Fruit fly (Drosophila melanogaster) whole organism, embryonic: ENCODE results near the gene CG34148.

Experiments
- Adf1 ChIP-seq: fragments of 200-800 bp; sonication (Bioruptor generic); IDR thresholded peaks from 2 replicates; pipeline ENCODE4 v1.3.6; 2022; ENCODE audit warnings: missing biosample characterization, missing genetic modification characterization
- Bgb ChIP-seq: fragments of 200-800 bp; sonication (Bioruptor generic); IDR thresholded peaks from 2 replicates; pipeline ENCODE4 v1.3.6; 2022; ENCODE audit warnings: missing biosample characterization, missing genetic modification characterization; ENCODE audit not compliant: partially characterized antibody
- Blimp-1 ChIP-seq: fragments of 200-800 bp; sonication (Bioruptor generic); optimal IDR thresholded peaks from 3 replicates; lab custom pipeline; 2018; ENCODE audit warnings: missing biosample characterization, missing genetic modification characterization, mild to moderate bottlenecking, moderate library complexity, missing genetic modification reagents
- CG10654 ChIP-seq: fragments of 200-800 bp; sonication (Bioruptor generic); optimal IDR thresholded peaks from 2 replicates; lab custom pipeline; 2016; ENCODE audit warnings: missing biosample characterization, missing genetic modification characterization
- CG10959 ChIP-seq: fragments of 200-800 bp; sonication (Bioruptor generic); IDR thresholded peaks from 2 replicates; pipeline ENCODE4 v1.3.6; 2022; ENCODE audit warnings: missing biosample characterization, missing genetic modification characterization
- CG11247 ChIP-seq: fragments of 200-800 bp; sonication (Bioruptor generic); IDR thresholded peaks from 2 replicates; pipeline ENCODE4 v1.3.6; 2022; ENCODE audit warnings: missing biosample characterization, missing genetic modification characterization
- CG13624 ChIP-seq: fragments of 200-800 bp; sonication (Bioruptor generic); optimal IDR thresholded peaks from 2 replicates; lab custom pipeline; 2016; ENCODE audit warnings: missing biosample characterization, missing genetic modification characterization
- CG13775 ChIP-seq: fragments of 200-800 bp; sonication (Bioruptor generic); optimal IDR thresholded peaks from 3 replicates; lab custom pipeline; 2017; ENCODE audit warnings: missing biosample characterization, mild to moderate bottlenecking, missing genetic modification characterization
- CG15011 ChIP-seq: fragments of 200-800 bp; sonication (Bioruptor generic); optimal IDR thresholded peaks from 3 replicates; lab custom pipeline; 2018; ENCODE audit warnings: missing biosample characterization, mild to moderate bottlenecking, missing genetic modification characterization
- CG1603 ChIP-seq: fragments of 200-800 bp; sonication (Bioruptor generic); optimal IDR thresholded peaks from 2 replicates; lab custom pipeline; 2019; ENCODE audit warnings: missing biosample characterization, mild to moderate bottlenecking, missing genetic modification characterization, moderate library complexity
- CG2712 ChIP-seq: fragments of 200-800 bp; optimal IDR thresholded peaks from 3 replicates; lab custom pipeline; 2019; ENCODE audit warnings: missing biosample characterization, mild to moderate bottlenecking, missing genetic modification characterization, moderate library complexity
- CG33557 ChIP-seq: fragments of 200-800 bp; sonication (Bioruptor generic); optimal IDR thresholded peaks from 2 replicates; lab custom pipeline; 2019; ENCODE audit warnings: missing biosample characterization, mild to moderate bottlenecking, missing genetic modification characterization, moderate library complexity
- CG3838 ChIP-seq: fragments of 200-800 bp; sonication (Bioruptor generic); optimal IDR thresholded peaks from 3 replicates; lab custom pipeline; 2016; ENCODE audit warnings: missing biosample characterization, missing genetic modification characterization
- CG42726 ChIP-seq: fragments of 200-800 bp; sonication (Bioruptor generic); IDR thresholded peaks from 2 replicates; pipeline ENCODE4 v1.3.6; 2022; ENCODE audit warnings: missing biosample characterization, missing genetic modification characterization; ENCODE audit not compliant: partially characterized antibody
- CG4282 ChIP-seq: fragments of 200-800 bp; sonication (Bioruptor generic); optimal IDR thresholded peaks from 2 replicates; lab custom pipeline; 2016; ENCODE audit warnings: missing biosample characterization, missing genetic modification characterization
- CG4360 ChIP-seq: fragments of 200-800 bp; sonication (Bioruptor generic); IDR thresholded peaks from 2 replicates; pipeline ENCODE4 v1.3.6; 2022; ENCODE audit warnings: missing biosample characterization, missing genetic modification characterization
- CG9727 ChIP-seq: fragments of 200-800 bp; sonication (Bioruptor generic); optimal IDR thresholded peaks from 3 replicates; lab custom pipeline; 2017; ENCODE audit warnings: missing biosample characterization, mild to moderate bottlenecking, missing genetic modification characterization
- D19B ChIP-seq: fragments of 200-800 bp; sonication (Bioruptor generic); optimal IDR thresholded peaks from 2 replicates; lab custom pipeline; 2017; ENCODE audit warnings: missing biosample characterization, mild to moderate bottlenecking, missing genetic modification characterization
- Dll ChIP-seq: fragments of 200-800 bp; sonication (Bioruptor generic); IDR thresholded peaks from 4 replicates; pipeline ENCODE4 v1.3.6; 2022; ENCODE audit warnings: missing biosample characterization, missing genetic modification characterization; ENCODE audit not compliant: partially characterized antibody
- Dref ChIP-seq: fragments of 200-800 bp; sonication (Bioruptor generic); IDR thresholded peaks from 2 replicates; pipeline ENCODE4 v1.3.6; 2022; ENCODE audit warnings: missing biosample characterization, missing genetic modification characterization
- Ets65A ChIP-seq: fragments of 200-800 bp; sonication (Bioruptor generic); peaks from one replicate; lab custom pipeline; 2016; ENCODE audit warnings: missing biosample characterization, missing genetic modification characterization
- Fer3 ChIP-seq: fragments of 200-800 bp; sonication (Bioruptor generic); optimal IDR thresholded peaks from 2 replicates; lab custom pipeline; 2018; ENCODE audit warnings: missing biosample characterization, mild to moderate bottlenecking, missing genetic modification characterization, moderate library complexity
- HLH3B ChIP-seq: fragments of 200-800 bp; sonication (Bioruptor generic); IDR thresholded peaks from 2 replicates; pipeline ENCODE4 v1.3.6; 2022; ENCODE audit warnings: missing biosample characterization, missing genetic modification characterization
- Hmx ChIP-seq: fragments of 200-800 bp; sonication (Bioruptor generic); optimal IDR thresholded peaks from 2 replicates; lab custom pipeline; 2016; ENCODE audit warnings: missing biosample characterization, missing genetic modification characterization
- Lhr ChIP-seq: fragments of 200-800 bp; sonication (Bioruptor generic); optimal IDR thresholded peaks from 3 replicates; lab custom pipeline; 2017; ENCODE audit warnings: mild to moderate bottlenecking, missing biosample characterization, missing genetic modification reagents, missing genetic modification characterization
- MBD-R2 ChIP-seq: fragments of 200-800 bp; sonication (Bioruptor generic); IDR thresholded peaks from 2 replicates; pipeline ENCODE4 v1.3.6; 2022; ENCODE audit warnings: missing biosample characterization, missing genetic modification characterization
- Nf-YC ChIP-seq: fragments of 200-800 bp; optimal IDR thresholded peaks from 3 replicates; lab custom pipeline; 2019; ENCODE audit warnings: missing biosample characterization, mild to moderate bottlenecking, missing genetic modification characterization, moderate library complexity
- Pdp1 ChIP-seq, 2 experiments: fragments of 200-800 bp; sonication (Bioruptor generic); optimal IDR thresholded peaks; 3 replicates each; lab custom pipeline; 2016; ENCODE audit warnings: missing biosample characterization in 2 of 2, missing genetic modification characterization in 2 of 2, mild to moderate bottlenecking in 1 of 2, moderate library complexity in 1 of 2
- Ravus ChIP-seq: fragments of 200-800 bp; sonication (Bioruptor generic); IDR thresholded peaks from 2 replicates; pipeline ENCODE4 v1.3.6; 2022; ENCODE audit warnings: missing biosample characterization, missing genetic modification characterization
- Sry-β ChIP-seq: fragments of 200-800 bp; sonication (Bioruptor generic); optimal IDR thresholded peaks from 2 replicates; lab custom pipeline; 2018; ENCODE audit warnings: missing biosample characterization, mild to moderate bottlenecking, missing genetic modification characterization, moderate library complexity
- Sry-δ ChIP-seq: fragments of 200-800 bp; sonication (Bioruptor generic); optimal IDR thresholded peaks from 2 replicates; lab custom pipeline; 2016; ENCODE audit warnings: missing biosample characterization, missing genetic modification characterization
- Tbp ChIP-seq: fragments of >200 bp; optimal IDR thresholded peaks from 2 replicates; lab custom pipeline; 2018; ENCODE audit warnings: missing biosample characterization, missing genetic modification characterization
- ap ChIP-seq: fragments of 200-800 bp; sonication (Bioruptor generic); IDR thresholded peaks from 2 replicates; pipeline ENCODE4 v1.3.6; 2022; ENCODE audit warnings: missing biosample characterization, missing genetic modification characterization
- ash1 ChIP-seq: fragments of 200-800 bp; sonication (Bioruptor generic); optimal IDR thresholded peaks from 2 replicates; lab custom pipeline; 2018; ENCODE audit warnings: missing biosample characterization, mild to moderate bottlenecking, missing genetic modification characterization
- bowl ChIP-seq: fragments of 200-800 bp; sonication (Bioruptor generic); IDR thresholded peaks from 2 replicates; pipeline ENCODE4 v1.3.6; 2022; ENCODE audit warnings: missing biosample characterization, missing genetic modification characterization
- chm ChIP-seq: fragments of 200-800 bp; sonication (Bioruptor generic); IDR thresholded peaks from 2 replicates; pipeline ENCODE4 v1.3.6; 2022; ENCODE audit warnings: missing biosample characterization, missing genetic modification characterization
- disco-r ChIP-seq: fragments of 200-800 bp; sonication (Bioruptor generic); optimal IDR thresholded peaks from 2 replicates; lab custom pipeline; 2016; ENCODE audit warnings: missing biosample characterization, missing genetic modification characterization
- exex ChIP-seq: fragments of 200-800 bp; sonication (Bioruptor generic); optimal IDR thresholded peaks from 4 replicates; lab custom pipeline; 2018; ENCODE audit warnings: missing biosample characterization, mild to moderate bottlenecking, missing genetic modification characterization, moderate library complexity
- gce ChIP-seq: fragments of 200-800 bp; sonication (Bioruptor generic); IDR thresholded peaks from 3 replicates; pipeline ENCODE4 v1.3.6; 2022; ENCODE audit warnings: missing biosample characterization, missing genetic modification characterization
- hbn ChIP-seq: fragments of 200-800 bp; sonication (Bioruptor generic); IDR thresholded peaks from 2 replicates; pipeline ENCODE4 v1.3.6; 2022; ENCODE audit warnings: missing biosample characterization, missing genetic modification characterization; ENCODE audit not compliant: partially characterized antibody
- kah ChIP-seq: fragments of 200-800 bp; sonication (Bioruptor generic); optimal IDR thresholded peaks from 2 replicates; lab custom pipeline; 2018; ENCODE audit warnings: missing biosample characterization, mild to moderate bottlenecking, missing genetic modification characterization
- kni ChIP-seq: fragments of 200-800 bp; sonication (Bioruptor generic); optimal IDR thresholded peaks from 3 replicates; lab custom pipeline; 2017; ENCODE audit warnings: mild to moderate bottlenecking, missing biosample characterization, missing genetic modification reagents, missing genetic modification characterization
- lmd ChIP-seq: fragments of 200-800 bp; sonication (Bioruptor generic); IDR thresholded peaks from 2 replicates; pipeline ENCODE4 v1.3.6; 2022; ENCODE audit warnings: missing biosample characterization, missing genetic modification characterization
- nom ChIP-seq: fragments of 200-800 bp; sonication (Bioruptor generic); optimal IDR thresholded peaks from 2 replicates; lab custom pipeline; 2017; ENCODE audit warnings: missing biosample characterization, missing genetic modification characterization, mild to moderate bottlenecking, moderate library complexity, missing genetic modification reagents
- otp ChIP-seq: fragments of 200-800 bp; sonication (Bioruptor generic); IDR thresholded peaks from 3 replicates; pipeline ENCODE4, ENCODE4 v1.3.6; 2022; ENCODE audit warnings: missing biosample characterization, missing genetic modification characterization
- slbo ChIP-seq: fragments of 200-800 bp; sonication (Bioruptor generic); IDR thresholded peaks from 2 replicates; pipeline ENCODE4 v1.3.6; 2022; ENCODE audit warnings: missing biosample characterization, missing genetic modification characterization
- tgo ChIP-seq: fragments of 200-800 bp; sonication (Bioruptor generic); IDR thresholded peaks from 3 replicates; pipeline ENCODE4 v1.3.6; 2022; ENCODE audit warnings: missing biosample characterization, missing genetic modification characterization
- vnd ChIP-seq: fragments of 200-800 bp; sonication (Bioruptor generic); IDR thresholded peaks from 3 replicates; pipeline ENCODE4 v1.3.6; 2022; ENCODE audit warnings: missing biosample characterization, missing genetic modification characterization; ENCODE audit not compliant: partially characterized antibody

CG34148 gene

dm6 chr3R:21851592-21852578 is 26.6 kb downstream of the CG34148 start (continued):
- TF ChIP-seq tgo (GFP tag; lab: Robert Waterston, UW) (no peak), vnd (GFP tag; lab: Robert Waterston, UW) (no peak), D19B (GFP tag; lab: Kevin White, UChicago) (no peak), Pdp1 (GFP tag; optimal IDR thresholded peaks at IDR 0.05; lab: Kevin White, UChicago) (no peak), CG42726 (GFP tag; lab: Robert Waterston, UW) (no peak), Adf1 (GFP tag; lab: Robert Waterston, UW) (no peak), CG4360 (peak; percentile 90), gce (GFP tag; lab: Robert Waterston, UW) (0 out of 3 replicates have a peak, but pooled peaks have one; percentile 19), Blimp-1 (GFP tag; lab: Kevin White, UChicago) (peak; percentile 3), chm (GFP tag; lab: Robert Waterston, UW) (peak; percentile 30; the same call in 1 of the 2 replicates), Nf-YC (no peak), Ets65A (GFP tag; lab: Kevin White, UChicago) (peak; percentile 71), Ravus (GFP tag; lab: Robert Waterston, UW) (no peak), CG13624 (no peak), CG10654 (GFP tag; lab: Kevin White, UChicago) (no peak), CG1603 (tag; lab: Kevin White, UChicago) (no peak), CG13775 (GFP tag; lab: Kevin White, UChicago) (no peak), Sry-δ (GFP tag; lab: Kevin White, UChicago) (no peak), Lhr (GFP tag; lab: Kevin White, UChicago) (no peak), MBD-R2 (GFP tag; lab: Robert Waterston, UW) (no peak), kni (no peak), CG3838 (no peak)
- TF ChIP-seq, all 482 proteins: peak for 10

dm6 chr3R:21849988-21850460 is 28.5 kb downstream of the CG34148 start:
- TF ChIP-seq kah (no peak), ap (0 out of 2 replicates have a peak, but pooled peaks have one; percentile 12), Bgb (GFP tag; lab: Robert Waterston, UW) (no peak), otp (GFP tag; lab: Robert Waterston, UW) (no peak), Fer3 (tag; lab: Kevin White, UChicago) (no peak), disco-r (GFP tag; lab: Kevin White, UChicago) (no peak), Tbp (GFP tag; lab: Kevin White, UChicago) (no peak), CG2712 (tag; lab: Kevin White, UChicago) (peak; percentile 52), slbo (GFP tag; lab: Robert Waterston, UW) (peak; percentile 49), nom (GFP tag; lab: Kevin White, UChicago) (no peak), CG33557 (GFP tag; lab: Kevin White, UChicago) (peak; percentile 60), bowl (GFP tag; lab: Robert Waterston, UW) (no peak), lmd (GFP tag; lab: Robert Waterston, UW) (peak; percentile 67), Dll (GFP tag; lab: Robert Waterston, UW) (no peak), CG11247 (GFP tag; lab: Robert Waterston, UW) (no peak), Hmx (no peak), HLH3B (peak; percentile 15; the same call in 1 of the 2 replicates), CG9727 (GFP tag; lab: Kevin White, UChicago) (peak; percentile 23), Dref (no peak), CG4282 (no peak), CG15011 (no peak), ash1 (no peak), Sry-β (no peak), exex (tag; lab: Kevin White, UChicago) (no peak), hbn (GFP tag; lab: Robert Waterston, UW) (no peak), CG10959 (GFP tag; lab: Robert Waterston, UW) (0 out of 2 replicates have a peak, but pooled peaks have one; percentile 28)
